Worm (Caenorhabditis elegans) whole organism, mixed stage, embryonic: Measurements from ENCODE around the gene tag-280.

Source experiments
- M03D4.4 ChIP-seq: sonication (generic microtip); optimal IDR thresholded peaks from 2 replicates; lab custom pipeline; 2017; ENCODE audit warnings: mild to moderate bottlenecking, missing genetic modification characterization, missing compliant biosample characterization
- bed-3 ChIP-seq: fragments of 200-800 bp; sonication (Bioruptor generic); optimal IDR thresholded peaks from 3 replicates; lab custom pipeline; 2018; ENCODE audit warnings: mild to moderate bottlenecking, missing genetic modification characterization, moderate library complexity, missing compliant biosample characterization
- blmp-1 ChIP-seq: fragments of 150-350 bp; optimal IDR thresholded peaks from 2 replicates; lab custom pipeline; 2014; ENCODE audit warnings: missing biosample characterization, missing genetic modification characterization
- ceh-39 ChIP-seq: fragments of 150-350 bp; optimal IDR thresholded peaks from 2 replicates; lab custom pipeline; 2014; ENCODE audit warnings: missing biosample characterization, missing genetic modification characterization
- ceh-43 ChIP-seq: fragments of 200-800 bp; sonication (Bioruptor generic); optimal IDR thresholded peaks from 2 replicates; lab custom pipeline; 2018; ENCODE audit warnings: mild to moderate bottlenecking, missing genetic modification characterization, moderate library complexity, missing compliant biosample characterization
- ceh-83 ChIP-seq: fragments of 200-800 bp; sonication (Bioruptor generic); optimal IDR thresholded peaks from 2 replicates; lab custom pipeline; 2018; ENCODE audit warnings: mild to moderate bottlenecking, missing genetic modification characterization, missing compliant biosample characterization
- drap-1 ChIP-seq: fragments of 200-800 bp; sonication (Bioruptor generic); optimal IDR thresholded peaks from 3 replicates; lab custom pipeline; 2018; ENCODE audit warnings: mild to moderate bottlenecking, missing genetic modification characterization, missing compliant biosample characterization
- elt-1 ChIP-seq: sonication (generic microtip); optimal IDR thresholded peaks from 2 replicates; lab custom pipeline; 2017; ENCODE audit warnings: missing genetic modification characterization, mild to moderate bottlenecking, missing compliant biosample characterization, antibody characterized with exemption, moderate library complexity, borderline replicate concordance; ENCODE audit not compliant: insufficient read depth
- flh-1 ChIP-seq: fragments of 200-800 bp; sonication (Bioruptor generic); optimal IDR thresholded peaks from 2 replicates; lab custom pipeline; 2018; ENCODE audit warnings: mild to moderate bottlenecking, missing genetic modification characterization, moderate library complexity, missing compliant biosample characterization
- ham-2 ChIP-seq: fragments of 200-800 bp; sonication (Bioruptor generic); optimal IDR thresholded peaks from 2 replicates; lab custom pipeline; 2018; ENCODE audit warnings: mild to moderate bottlenecking, missing genetic modification characterization, missing compliant biosample characterization
- hlh-1 ChIP-seq: fragments of 150-350 bp; optimal IDR thresholded peaks from 2 replicates; lab custom pipeline; 2014; ENCODE audit warnings: missing biosample characterization, missing genetic modification reagents, missing genetic modification characterization
- lin-13 ChIP-seq: fragments of 150-350 bp; optimal IDR thresholded peaks from 2 replicates; lab custom pipeline; 2014; ENCODE audit warnings: missing biosample characterization, missing genetic modification characterization
- lin-32 ChIP-seq: fragments of 200-800 bp; sonication (Bioruptor generic); optimal IDR thresholded peaks from 2 replicates; lab custom pipeline; 2018; ENCODE audit warnings: mild to moderate bottlenecking, missing genetic modification characterization, missing compliant biosample characterization
- lsy-2 ChIP-seq: fragments of 150-350 bp; optimal IDR thresholded peaks from 2 replicates; lab custom pipeline; 2014; ENCODE audit warnings: missing biosample characterization, missing genetic modification characterization
- mab-5 ChIP-seq: fragments of 150-350 bp; optimal IDR thresholded peaks from 2 replicates; lab custom pipeline; 2014; ENCODE audit warnings: missing biosample characterization, missing genetic modification characterization
- mep-1 ChIP-seq: fragments of 150-350 bp; optimal IDR thresholded peaks from 2 replicates; lab custom pipeline; 2017; ENCODE audit warnings: missing biosample characterization, missing genetic modification reagents, missing genetic modification characterization, inconsistent platforms
- mls-2 ChIP-seq: sonication (generic microtip); optimal IDR thresholded peaks from 2 replicates; lab custom pipeline; 2016; ENCODE audit warnings: mild to moderate bottlenecking, missing genetic modification characterization, moderate library complexity, missing compliant biosample characterization
- nhr-12 ChIP-seq: fragments of 150-350 bp; optimal IDR thresholded peaks from 2 replicates; lab custom pipeline; 2014; ENCODE audit warnings: missing biosample characterization, missing genetic modification characterization
- nhr-2 ChIP-seq: fragments of 150-350 bp; optimal IDR thresholded peaks from 2 replicates; lab custom pipeline; 2014; ENCODE audit warnings: missing biosample characterization, missing genetic modification characterization
- nhr-237 ChIP-seq: fragments of 150-350 bp; optimal IDR thresholded peaks from 2 replicates; lab custom pipeline; 2014; ENCODE audit warnings: missing biosample characterization, missing genetic modification characterization
- nhr-76 ChIP-seq: sonication (generic microtip); optimal IDR thresholded peaks from 2 replicates; lab custom pipeline; 2017; ENCODE audit warnings: missing biosample characterization, missing genetic modification characterization
- pha-4 ChIP-seq: fragments of 150-350 bp; optimal IDR thresholded peaks from 2 replicates; lab custom pipeline; 2018; ENCODE audit warnings: missing biosample characterization, missing genetic modification reagents, missing genetic modification characterization
- sem-2 ChIP-seq: fragments of 200-800 bp; sonication (Bioruptor generic); optimal IDR thresholded peaks from 2 replicates; lab custom pipeline; 2018; ENCODE audit warnings: mild to moderate bottlenecking, missing genetic modification characterization, missing compliant biosample characterization
- snpc-4 ChIP-seq: fragments of 150-350 bp; optimal IDR thresholded peaks from 2 replicates; lab custom pipeline; 2014; ENCODE audit warnings: missing biosample characterization, missing genetic modification characterization
- sptf-1 ChIP-seq: sonication (generic microtip); optimal IDR thresholded peaks from 2 replicates; lab custom pipeline; 2017; ENCODE audit warnings: mild to moderate bottlenecking, missing genetic modification characterization, moderate library complexity, missing compliant biosample characterization
- tbx-8 ChIP-seq: fragments of 200-800 bp; sonication (Bioruptor generic); optimal IDR thresholded peaks from 2 replicates; lab custom pipeline; 2018; ENCODE audit warnings: mild to moderate bottlenecking, missing genetic modification characterization, moderate library complexity, missing compliant biosample characterization
- unc-120 ChIP-seq: sonication (generic microtip); optimal IDR thresholded peaks from 2 replicates; lab custom pipeline; 2017; ENCODE audit warnings: missing genetic modification characterization, missing compliant biosample characterization; ENCODE audit not compliant: poor library complexity, severe bottlenecking
- zip-8 ChIP-seq: fragments of 150-350 bp; optimal IDR thresholded peaks from 2 replicates; lab custom pipeline; 2014; ENCODE audit warnings: missing biosample characterization, missing genetic modification characterization
- ztf-11 ChIP-seq: fragments of 150-350 bp; optimal IDR thresholded peaks from 2 replicates; lab custom pipeline; 2014; ENCODE audit warnings: missing biosample characterization, missing genetic modification characterization

The tag-280 gene

DNA sequence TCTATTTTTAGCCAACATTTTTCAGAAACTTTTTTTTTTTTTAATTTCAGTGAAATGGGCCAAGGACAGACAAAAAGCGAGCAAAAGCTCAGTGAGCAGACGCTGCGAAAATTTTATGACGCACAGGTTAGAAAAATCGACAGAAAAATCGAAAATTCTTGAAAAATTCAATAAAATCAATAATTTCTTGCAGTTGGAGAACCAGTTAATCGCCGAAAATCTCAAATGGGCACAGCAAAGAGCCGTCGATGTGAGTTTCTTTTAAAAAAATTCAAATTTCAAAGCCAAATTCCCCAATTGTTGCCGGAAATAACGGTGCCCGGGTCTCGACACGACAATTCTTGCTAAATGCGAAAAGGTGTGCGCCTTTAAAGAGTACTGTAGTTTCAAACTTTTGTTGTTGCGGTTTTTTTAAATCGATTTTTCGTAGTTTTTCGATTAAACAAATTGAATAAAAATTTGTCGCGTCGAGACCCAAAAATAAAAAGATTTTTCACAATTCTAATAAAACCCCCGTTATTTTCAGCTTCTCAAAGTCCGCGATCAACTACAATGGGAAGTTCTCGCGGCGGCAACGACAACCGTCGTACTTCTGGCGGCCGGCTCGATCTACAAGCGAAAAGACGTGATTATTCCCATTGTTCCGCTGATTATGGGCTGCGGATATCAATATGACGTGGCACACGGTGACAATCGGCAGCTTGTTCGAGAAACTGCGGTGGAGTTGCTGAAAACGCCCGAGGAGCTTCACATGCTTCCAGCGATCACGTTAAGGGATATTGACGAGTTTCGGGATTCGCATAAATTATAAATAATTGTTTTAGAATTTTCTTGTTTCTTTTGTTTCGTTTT lies at the start of gene tag-280:
Gene tag-280 (plus strand): TSS at position 51 of the 852 bp plus-strand sequence.
- TF ChIP-seq ztf-11: no peak
- no peak for TF ChIP-seq lin-13 (tag; lab: Kevin White, UChicago)
- TF ChIP-seq blmp-1: no peak
- no peak for TF ChIP-seq ham-2 (GFP tag; lab: Kevin White, UChicago)
- TF ChIP-seq lin-32 (GFP tag; lab: Kevin White, UChicago): no peak
- no peak for TF ChIP-seq lsy-2
- TF ChIP-seq bed-3 (GFP tag; lab: Kevin White, UChicago): no peak
- TF ChIP-seq zip-8 (tag; lab: Kevin White, UChicago): no peak
- no peak for TF ChIP-seq mls-2 (tag; lab: Kevin White, UChicago)
- TF ChIP-seq nhr-76: no peak
- no peak for TF ChIP-seq ceh-39 (tag; lab: Kevin White, UChicago)
- TF ChIP-seq ceh-83: no peak
- no peak for TF ChIP-seq hlh-1
- no peak for TF ChIP-seq nhr-2 (tag; lab: Kevin White, UChicago)

DNA sequence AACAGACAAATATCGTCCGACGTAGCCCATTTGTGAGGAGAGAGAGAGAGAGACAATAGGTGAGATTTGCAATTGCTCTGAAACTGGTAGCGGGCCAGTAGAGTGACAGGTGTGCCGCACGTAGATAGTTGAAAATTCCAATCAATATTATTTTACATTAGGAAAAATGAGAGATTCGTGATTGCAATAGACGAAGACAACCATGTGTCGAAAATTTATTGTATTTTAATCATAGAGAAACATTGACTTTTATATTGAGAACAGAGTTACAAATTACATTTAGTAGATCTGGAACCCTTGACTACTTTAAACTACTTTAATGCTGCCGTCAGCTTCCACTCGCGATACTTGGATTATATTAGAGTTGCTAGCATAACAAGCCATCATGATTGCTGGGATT lies 48.0 kb upstream of the tag-280 start, which contains the start of gene Y57A10C.1:
Gene Y57A10C.1 (minus strand): TSS at position 101 of the 400 bp plus-strand sequence.
- TF ChIP-seq zip-8 (tag; lab: Kevin White, UChicago) (no peak), nhr-2 (tag; lab: Kevin White, UChicago) (no peak), ztf-11 (no peak), bed-3 (GFP tag; lab: Kevin White, UChicago) (no peak), nhr-237 (tag; lab: Kevin White, UChicago) (no peak), nhr-12 (tag; lab: Kevin White, UChicago) (no peak), sem-2 (GFP tag; lab: Kevin White, UChicago) (no peak), sptf-1 (tag; lab: Kevin White, UChicago) (no peak), drap-1 (GFP tag; lab: Kevin White, UChicago) (no peak), hlh-1 (no peak), nhr-76 (no peak), ceh-43 (GFP tag; lab: Kevin White, UChicago) (no peak), mab-5 (tag; lab: Kevin White, UChicago) (no peak), pha-4 (tag; lab: Kevin White, UChicago) (no peak), flh-1 (no peak), elt-1 (tag; lab: Kevin White, UChicago) (no peak), mep-1 (tag; lab: Kevin White, UChicago) (no peak), M03D4.4 (tag; lab: Kevin White, UChicago) (no peak)

DNA sequence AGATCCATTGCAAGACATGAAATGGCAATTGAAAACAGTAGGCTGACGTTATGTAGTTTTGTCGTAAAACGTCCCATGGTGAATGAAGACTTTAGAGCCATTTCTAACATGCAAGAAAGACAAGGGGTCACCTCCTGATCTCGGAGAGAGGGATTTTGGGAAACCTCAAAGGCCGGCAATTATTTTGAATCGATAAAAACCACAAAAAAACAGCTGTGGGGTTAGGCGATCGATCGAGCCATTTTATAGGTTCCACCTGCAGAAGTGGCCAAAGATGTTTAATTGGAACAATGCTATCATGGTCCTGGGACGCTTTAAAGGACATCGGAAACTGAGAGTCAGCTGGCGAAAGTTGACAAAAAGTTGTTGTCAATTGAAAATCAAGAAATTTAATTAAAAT lies 45.6 kb upstream of the tag-280 start, which contains the start of gene Y57A10C.11:
Gene Y57A10C.11 (minus strand): TSS at position 101 of the 400 bp plus-strand sequence.
- no peak for TF ChIP-seq unc-120 (tag; lab: Kevin White, UChicago)
- TF ChIP-seq snpc-4: no peak
- TF ChIP-seq nhr-237 (tag; lab: Kevin White, UChicago): no peak

DNA sequence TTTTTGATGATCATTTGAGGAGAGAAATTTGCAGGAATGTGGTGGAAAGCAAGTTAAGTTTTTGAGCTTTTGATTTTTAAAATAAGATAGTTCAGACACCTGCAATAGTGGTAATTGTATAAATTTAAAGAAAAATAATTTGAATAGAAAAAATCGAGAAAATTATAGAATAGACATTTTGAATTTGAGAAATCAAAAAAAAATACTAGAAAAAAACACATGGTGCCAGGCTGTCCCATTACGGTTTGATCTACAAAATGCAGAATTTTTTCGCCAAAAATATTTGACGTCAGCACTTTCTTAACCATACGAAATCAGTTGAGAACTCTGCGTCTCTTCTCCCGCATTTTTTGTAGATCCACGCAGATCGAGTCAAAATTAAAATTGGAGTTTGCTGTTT lies 42.9 kb upstream of the tag-280 start, which contains the start of gene sre-27:
Gene sre-27 (minus strand): TSS at position 101 of the 400 bp plus-strand sequence.
- no peak for TF ChIP-seq nhr-237 (tag; lab: Kevin White, UChicago)
- TF ChIP-seq elt-1 (tag; lab: Kevin White, UChicago): no peak
- no peak for TF ChIP-seq nhr-76
- TF ChIP-seq hlh-1: no peak
- TF ChIP-seq flh-1: no peak

DNA sequence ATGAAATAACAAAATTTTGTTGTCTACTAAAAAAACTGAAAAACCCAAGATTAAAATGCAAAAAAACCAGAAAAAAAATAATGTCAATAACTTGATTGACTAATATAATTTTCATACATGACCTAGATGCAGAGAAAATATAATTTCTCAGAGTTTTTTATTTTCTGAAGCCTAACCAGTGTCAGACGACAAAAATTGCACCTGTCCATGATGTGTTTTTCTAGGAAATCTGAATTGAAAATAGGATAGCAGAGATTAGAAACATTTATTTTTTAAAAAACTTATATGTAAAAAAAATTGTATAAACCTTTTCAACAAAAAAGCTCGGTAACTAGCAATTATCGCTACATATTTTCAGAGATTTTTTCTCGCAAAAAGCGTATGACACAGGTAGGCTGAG lies 42.5 kb upstream of the tag-280 start:
- no peak for TF ChIP-seq M03D4.4 (tag; lab: Kevin White, UChicago)
- TF ChIP-seq mls-2 (tag; lab: Kevin White, UChicago): no peak
- no peak for TF ChIP-seq ceh-39 (tag; lab: Kevin White, UChicago)
- no peak for TF ChIP-seq tbx-8 (GFP tag; lab: Kevin White, UChicago)
- TF ChIP-seq, all 35 proteins: peak for 0
